Worm (Caenorhabditis elegans): ENCODE results near the gene W07A12.4.

Gene W07A12.4

DNA sequence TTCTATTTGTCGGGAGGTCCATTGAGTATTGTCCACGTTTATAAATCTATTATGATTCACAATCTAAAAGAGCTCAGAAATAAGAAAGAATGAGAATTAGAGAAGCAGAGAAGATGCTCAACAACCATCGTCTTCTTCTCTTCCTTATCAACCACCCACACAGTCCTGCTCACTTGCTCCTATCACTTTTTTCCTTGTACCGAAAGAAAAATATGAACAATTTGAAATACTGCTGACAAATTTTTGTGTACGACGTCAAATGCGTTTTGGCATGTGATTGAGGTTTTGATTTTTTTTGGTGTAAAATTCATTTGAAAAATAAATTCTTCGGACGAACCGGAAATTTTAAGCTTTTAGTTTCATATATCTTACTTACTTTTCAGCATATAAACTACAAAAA lies 50.3 kb downstream of the W07A12.4 start:
- no peak for TF ChIP-seq ceh-43 (GFP tag; optimal IDR thresholded peaks at IDR 0.05)
- no peak for TF ChIP-seq pha-4 (tag; optimal IDR thresholded peaks at IDR 0.05)
- no peak for TF ChIP-seq ces-1 (GFP tag; optimal IDR thresholded peaks at IDR 0.05)
- no peak for TF ChIP-seq zip-8 (tag; optimal IDR thresholded peaks at IDR 0.05)
- TF ChIP-seq unc-120 (tag; optimal IDR thresholded peaks at IDR 0.05; ENCODE audit: poor library complexity, severe bottlenecking), result no peak
- TF ChIP-seq mab-5 (tag; optimal IDR thresholded peaks at IDR 0.05), result no peak
- no peak for TF ChIP-seq lin-13 (tag; optimal IDR thresholded peaks at IDR 0.05)
- no peak for TF ChIP-seq nhr-2 (tag; optimal IDR thresholded peaks at IDR 0.05)
- no peak for TF ChIP-seq elt-1 (tag; optimal IDR thresholded peaks at IDR 0.05; ENCODE audit: borderline replicate concordance, insufficient read depth)
- TF ChIP-seq lsy-2 (tag; optimal IDR thresholded peaks at IDR 0.05), result no peak
- no peak for TF ChIP-seq ham-2 (GFP tag; optimal IDR thresholded peaks at IDR 0.05)
- no peak for TF ChIP-seq snpc-4 (tag; optimal IDR thresholded peaks at IDR 0.05)
- TF ChIP-seq mls-2 (tag; optimal IDR thresholded peaks at IDR 0.05), result no peak
- TF ChIP-seq lin-32 (GFP tag; optimal IDR thresholded peaks at IDR 0.05), result no peak
- no peak for TF ChIP-seq tbx-8 (GFP tag; optimal IDR thresholded peaks at IDR 0.05)
- TF ChIP-seq ceh-83 (GFP tag; optimal IDR thresholded peaks at IDR 0.05), result no peak
- no peak for TF ChIP-seq drap-1 (GFP tag; optimal IDR thresholded peaks at IDR 0.05)

DNA sequence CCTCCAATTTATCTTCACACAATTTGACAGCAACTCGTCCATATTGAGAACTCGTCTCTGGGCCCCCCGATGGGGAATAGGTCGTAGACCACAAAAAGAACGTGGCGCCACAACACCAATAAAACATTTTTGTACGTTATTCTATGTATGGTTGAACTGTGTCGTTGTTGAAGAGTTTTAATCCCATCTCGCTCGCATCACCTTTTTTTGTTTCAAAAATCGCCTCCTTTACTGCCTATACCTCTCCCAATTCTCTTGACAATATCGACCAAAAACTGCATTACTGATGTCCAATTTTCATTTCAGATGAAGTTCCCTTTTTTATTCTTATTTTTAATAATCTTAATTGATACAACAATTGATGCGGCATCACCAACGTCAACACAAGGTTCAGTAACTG lies 51.2 kb downstream of the W07A12.4 start, which contains the start of gene let-23:
Gene let-23 (plus strand): TSS at position 301 of the 400 bp plus-strand sequence.
- TF ChIP-seq mep-1 (tag; optimal IDR thresholded peaks at IDR 0.05) (no peak), mab-5 (tag; optimal IDR thresholded peaks at IDR 0.05) (no peak), nhr-2 (tag; optimal IDR thresholded peaks at IDR 0.05) (no peak), M03D4.4 (tag; optimal IDR thresholded peaks at IDR 0.05) (no peak), elt-3 (tag; optimal IDR thresholded peaks at IDR 0.05) (no peak), nhr-76 (tag; optimal IDR thresholded peaks at IDR 0.05) (no peak), tbx-8 (GFP tag; optimal IDR thresholded peaks at IDR 0.05) (no peak), unc-120 (tag; optimal IDR thresholded peaks at IDR 0.05; ENCODE audit: poor library complexity, severe bottlenecking) (no peak), unc-39 (tag; optimal IDR thresholded peaks at IDR 0.05) (no peak), nhr-12 (tag; optimal IDR thresholded peaks at IDR 0.05) (no peak), nhr-237 (tag; optimal IDR thresholded peaks at IDR 0.05) (no peak), bed-3 (GFP tag; optimal IDR thresholded peaks at IDR 0.05) (no peak), lin-32 (GFP tag; optimal IDR thresholded peaks at IDR 0.05) (no peak), elt-1 (tag; optimal IDR thresholded peaks at IDR 0.05; ENCODE audit: borderline replicate concordance, insufficient read depth) (no peak), sptf-1 (tag; optimal IDR thresholded peaks at IDR 0.05) (no peak), ztf-11 (tag; optimal IDR thresholded peaks at IDR 0.05) (no peak), snpc-4 (tag; optimal IDR thresholded peaks at IDR 0.05) (no peak)
